Worm (Caenorhabditis elegans): ENCODE measurements around the gene col-143.

DNA sequence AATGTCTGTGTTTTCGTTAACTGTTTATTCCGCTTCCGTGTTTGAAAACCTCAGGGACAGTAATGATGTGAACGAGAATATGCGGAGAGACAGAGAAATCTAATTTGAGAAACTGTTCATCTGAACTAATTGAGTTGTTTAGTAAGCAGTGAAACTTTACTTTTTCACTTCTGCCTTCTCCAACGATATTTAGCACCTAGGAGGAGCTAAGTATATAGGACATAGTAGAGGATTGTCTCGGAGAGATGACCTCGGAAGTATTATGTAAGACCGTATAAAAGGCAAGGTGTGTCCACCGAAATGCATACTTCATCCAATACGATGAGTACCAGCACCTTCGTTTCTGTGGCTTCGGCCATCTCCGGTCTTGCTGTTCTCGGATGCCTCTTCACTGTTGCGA lies 6.0 kb upstream of the col-143 start, which contains the start of gene col-141:
- TF ChIP-seq flt-1 (GFP tag; IDR thresholded peaks at IDR 0.05), result no peak
- TF ChIP-seq med-1 (GFP tag; optimal IDR thresholded peaks at IDR 0.05; ENCODE audit: insufficient read depth), result no peak
- no peak for TF ChIP-seq ztf-23 (GFP tag; IDR thresholded peaks at IDR 0.05)
- TF ChIP-seq ref-1 (GFP tag; conservative IDR thresholded peaks at IDR 0.05), result no peak
- no peak for TF ChIP-seq cog-1 (tag; optimal IDR thresholded peaks at IDR 0.05)
- TF ChIP-seq klf-2 (GFP tag; conservative IDR thresholded peaks at IDR 0.05), result no peak
- TF ChIP-seq T22C8.4 (GFP tag; IDR thresholded peaks at IDR 0.05), result no peak
- TF ChIP-seq ztf-29 (GFP tag; IDR thresholded peaks at IDR 0.05), result no peak
